Fruit fly (Drosophila melanogaster) whole organism, embryonic: ENCODE data around the gene CG7601.

ENCODE experiments used
- CG6254 ChIP-seq: fragments of 200-800 bp; sonication (Bioruptor generic); optimal IDR thresholded peaks from 3 replicates; lab custom pipeline; 2017; ENCODE audit warnings: mild to moderate bottlenecking, missing biosample characterization, missing genetic modification reagents, missing genetic modification characterization
- CTCF ChIP-seq: fragments of 200-800 bp; sonication (Bioruptor generic); optimal IDR thresholded peaks from 2 replicates; lab custom pipeline; 2017; ENCODE audit warnings: missing biosample characterization, mild to moderate bottlenecking, missing genetic modification characterization, moderate library complexity
- Hr51 ChIP-seq, 2 experiments: fragments of 200-800 bp; sonication (Bioruptor generic); optimal IDR thresholded peaks; 2 replicates in 1 of 2; 3 replicates in 1 of 2; lab custom pipeline; 2016 to 2018; ENCODE audit warnings: missing biosample characterization in 2 of 2, missing genetic modification characterization in 2 of 2, mild to moderate bottlenecking in 1 of 2, moderate library complexity in 1 of 2

- no peak for TF ChIP-seq CTCF (GFP tag; lab: Kevin White, UChicago)
- no peak for TF ChIP-seq Hr51 (GFP tag; optimal IDR thresholded peaks at IDR 0.05; lab: Kevin White, UChicago)
- no peak for TF ChIP-seq CG6254 (GFP tag; lab: Kevin White, UChicago)
These were observed 45.5 kb downstream of the CG7601 start for dm6 chr3R:29690960-29691527.
